Worm (Caenorhabditis elegans): ENCODE measurements around the gene R155.5.

- TF ChIP-seq ref-1 (GFP tag; conservative IDR thresholded peaks at IDR 0.05) = no peak
- TF ChIP-seq T22C8.4 (GFP tag; IDR thresholded peaks at IDR 0.05) = no peak
- TF ChIP-seq tab-1 (GFP tag; IDR thresholded peaks at IDR 0.05) = no peak
- TF ChIP-seq ztf-29 (GFP tag; IDR thresholded peaks at IDR 0.05) = no peak
- no peak for TF ChIP-seq ztf-23 (GFP tag; IDR thresholded peaks at IDR 0.05)
- TF ChIP-seq flt-1 (GFP tag; IDR thresholded peaks at IDR 0.05) = no peak
Observed at ce11 chrIII:1934141-1934540, 36.2 kb downstream of the R155.5 start.
